Fruit fly (Drosophila melanogaster): Measurements from ENCODE around the gene Pcyt2.

Pcyt2 gene

dm6 chr3L:1578391-1578948 lies 25.2 kb downstream of the Pcyt2 start (continued):
- TF ChIP-seq grn (GFP tag; optimal IDR thresholded peaks at IDR 0.05) (peak; percentile 23), chinmo (GFP tag; IDR thresholded peaks at IDR 0.05; ENCODE audit: partially characterized antibody) (no peak), Side (GFP tag; optimal IDR thresholded peaks at IDR 0.05) (peak; percentile 13), Atf6 (GFP tag; IDR thresholded peaks at IDR 0.05) (peak; percentile 61), fd3F (GFP tag; optimal IDR thresholded peaks at IDR 0.05) (peak; percentile 3), crol (GFP tag; IDR thresholded peaks at IDR 0.05) (peak; percentile 64), MBD-R2 (GFP tag; IDR thresholded peaks at IDR 0.05) (0 out of 2 replicates have a peak, but pooled peaks have one; percentile 18), CG8290 (GFP tag; optimal IDR thresholded peaks at IDR 0.05) (no peak), CG8290 (tag; optimal IDR thresholded peaks at IDR 0.05) (peak in 1 of 2 experiments; percentile 20), lov (optimal IDR thresholded peaks at IDR 0.05) (no peak), lov (GFP tag; IDR thresholded peaks at IDR 0.05) (0 out of 3 replicates have a peak, but pooled peaks have one; percentile 57), stc (GFP tag; IDR thresholded peaks at IDR 0.05) (no peak), CG10147 (GFP tag; optimal IDR thresholded peaks at IDR 0.05) (peak; percentile 1), HLH3B (GFP tag; IDR thresholded peaks at IDR 0.05) (peak; percentile 47; the same call in 1 of the 2 replicates), nerfin-1 (tag; optimal IDR thresholded peaks at IDR 0.05) (no peak), CG14710 (tag; optimal IDR thresholded peaks at IDR 0.05) (peak; percentile 8), ind (GFP tag; optimal IDR thresholded peaks at IDR 0.05) (peak; percentile 44), NFAT (GFP tag; IDR thresholded peaks at IDR 0.05) (peak; percentile 39; the same call in 1 of the 2 replicates), tgo (GFP tag; IDR thresholded peaks at IDR 0.05) (peak; percentile 41; the same call in 1 of the 3 replicates), sim (GFP tag; IDR thresholded peaks at IDR 0.05) (peak; percentile 5; the same call in 1 of the 2 replicates), CG15696 (tag; optimal IDR thresholded peaks at IDR 0.05) (peak; percentile 54), CG17361 (GFP tag; IDR thresholded peaks at IDR 0.05) (peak; percentile 44; the same call in 2 of the 3 replicates), zfh1 (GFP tag; IDR thresholded peaks at IDR 0.05) (peak; percentile 54; the same call in 2 of the 3 replicates), gfzf (GFP tag; optimal IDR thresholded peaks at IDR 0.05) (no peak), CG6272 (GFP tag; IDR thresholded peaks at IDR 0.05) (no peak), hkb (optimal IDR thresholded peaks at IDR 0.05) (no peak), hkb (GFP tag; IDR thresholded peaks at IDR 0.05) (peak; percentile 33; the same call in 1 of the 2 replicates), CG7786 (GFP tag; optimal IDR thresholded peaks at IDR 0.05) (no peak), Ets65A (GFP tag) (peak; percentile 96), CG8944 (GFP tag; optimal IDR thresholded peaks at IDR 0.05) (peak; percentile 5), D (optimal IDR thresholded peaks at IDR 0.05) (no peak), D (GFP tag; optimal IDR thresholded peaks at IDR 0.05) (peak; percentile 9), CG18262 (tag; optimal IDR thresholded peaks at IDR 0.05) (peak; percentile 47), Sry-δ (GFP tag; optimal IDR thresholded peaks at IDR 0.05) (no peak), phol (tag; optimal IDR thresholded peaks at IDR 0.05) (peak; percentile 75), CG5953 (GFP tag; IDR thresholded peaks at IDR 0.05) (no peak), CG15601 (tag; optimal IDR thresholded peaks at IDR 0.05) (peak; percentile 50), exex (tag; optimal IDR thresholded peaks at IDR 0.05) (peak; percentile 51), HHEX (GFP tag; optimal IDR thresholded peaks at IDR 0.05) (peak; percentile 69), dmrt11E (tag; optimal IDR thresholded peaks at IDR 0.05) (no peak), CG32767 (GFP tag; IDR thresholded peaks at IDR 0.05) (no peak), CG13775 (GFP tag; optimal IDR thresholded peaks at IDR 0.05) (peak; percentile 8), CG18764 (GFP tag; optimal IDR thresholded peaks at IDR 0.05) (peak; percentile 14), Blimp-1 (GFP tag; optimal IDR thresholded peaks at IDR 0.05) (peak; percentile 44), CG9215 (GFP tag; IDR thresholded peaks at IDR 0.05) (no peak), Gug (GFP tag; IDR thresholded peaks at IDR 0.05) (peak; percentile 36; the same call in 1 of the 4 replicates), CG4707 (GFP tag; optimal IDR thresholded peaks at IDR 0.05) (peak; percentile 7), Sox102F (GFP tag; optimal IDR thresholded peaks at IDR 0.05) (peak; percentile 46), odd (GFP tag; optimal IDR thresholded peaks at IDR 0.05) (peak; percentile 50), CG4820 (GFP tag; optimal IDR thresholded peaks at IDR 0.05) (peak; percentile 37), sc (optimal IDR thresholded peaks at IDR 0.05) (no peak), sc (GFP tag; optimal IDR thresholded peaks at IDR 0.05) (no peak)

Data from whole organism, embryonic.